Worm (Caenorhabditis elegans): Measurements from ENCODE around the gene R04A9.7.

Gene R04A9.7

ce11 chrX:382692-383091 is 12.0 kb downstream of the R04A9.7 start, which contains the start of gene ife-2 (continued):
- TF ChIP-seq Y56A3A.18 (GFP tag; IDR thresholded peaks at IDR 0.05) (no peak), madf-8 (GFP tag; conservative IDR thresholded peaks at IDR 0.05) (no peak), die-1 (tag; optimal IDR thresholded peaks at IDR 0.05) (no peak), xnd-1 (tag; optimal IDR thresholded peaks at IDR 0.05) (no peak), ets-4 (GFP tag; optimal IDR thresholded peaks at IDR 0.05) (no peak), dpl-1 (GFP tag; optimal IDR thresholded peaks at IDR 0.05) (no peak), let-607 (tag; optimal IDR thresholded peaks at IDR 0.05) (peak; percentile 53 to 74), attf-3 (GFP tag; conservative IDR thresholded peaks at IDR 0.05) (no peak), B0035.1 (tag; optimal IDR thresholded peaks at IDR 0.05) (no peak), mcd-1 (GFP tag; IDR thresholded peaks at IDR 0.05) (peak; percentile 47; the same call in 1 of the 2 replicates), repo-1 (tag; optimal IDR thresholded peaks at IDR 0.05) (no peak), cebp-2 (GFP tag; IDR thresholded peaks at IDR 0.05) (no peak), hlh-26 (GFP tag; conservative IDR thresholded peaks at IDR 0.05) (no peak), nhr-90 (tag; optimal IDR thresholded peaks at IDR 0.05) (no peak), ztf-22 (GFP tag; optimal IDR thresholded peaks at IDR 0.05) (no peak), unc-130 (GFP tag; optimal IDR thresholded peaks at IDR 0.05) (no peak), nhr-179 (tag; optimal IDR thresholded peaks at IDR 0.05) (no peak), B0336.3 (GFP tag; IDR thresholded peaks at IDR 0.05) (no peak), egl-18 (GFP tag; IDR thresholded peaks at IDR 0.05) (no peak), snpc-3.4 (tag; optimal IDR thresholded peaks at IDR 0.05) (no peak), zim-3 (tag; optimal IDR thresholded peaks at IDR 0.05) (no peak), ceh-79 (tag; optimal IDR thresholded peaks at IDR 0.05) (no peak), F10E7.11 (tag; optimal IDR thresholded peaks at IDR 0.05) (no peak), athp-1 (tag; optimal IDR thresholded peaks at IDR 0.05) (no peak), F57A8.1 (GFP tag; optimal IDR thresholded peaks at IDR 0.05) (no peak), let-526 (GFP tag; IDR thresholded peaks at IDR 0.05) (no peak), aptf-3 (GFP tag; IDR thresholded peaks at IDR 0.05) (no peak), lsl-1 (GFP tag; optimal IDR thresholded peaks at IDR 0.05) (no peak), ztf-28 (GFP tag; IDR thresholded peaks at IDR 0.05) (no peak), ceh-91 (GFP tag; IDR thresholded peaks at IDR 0.05) (no peak), ama-1 (optimal IDR thresholded peaks at IDR 0.05) (no peak), ama-1 (GFP tag; optimal IDR thresholded peaks at IDR 0.05) (no peak), lsy-27 (tag; optimal IDR thresholded peaks at IDR 0.05; ENCODE audit: borderline replicate concordance, insufficient read depth) (no peak), zfh-2 (GFP tag; conservative IDR thresholded peaks at IDR 0.05) (no peak), tlf-1 (GFP tag; optimal IDR thresholded peaks at IDR 0.05) (no peak), Y53F4B.3 (GFP tag; IDR thresholded peaks at IDR 0.05) (no peak), K12H6.12 (tag; optimal IDR thresholded peaks at IDR 0.05) (peak; percentile 14), T26A5.8 (tag; optimal IDR thresholded peaks at IDR 0.05) (no peak), ZK185.1 (tag; optimal IDR thresholded peaks at IDR 0.05; ENCODE audit: poor library complexity, severe bottlenecking) (peak; percentile 75), egrh-3 (GFP tag; IDR thresholded peaks at IDR 0.05) (no peak), sdz-38 (tag; optimal IDR thresholded peaks at IDR 0.05) (no peak), K11D2.4 (GFP tag; IDR thresholded peaks at IDR 0.05) (no peak), F33H1.4 (GFP tag; IDR thresholded peaks at IDR 0.05) (no peak), hmg-1.2 (GFP tag; IDR thresholded peaks at IDR 0.05) (0 out of 2 replicates have a peak, but pooled peaks have one; percentile 15), nhr-120 (GFP tag; IDR thresholded peaks at IDR 0.05) (no peak), ceh-100 (GFP tag; IDR thresholded peaks at IDR 0.05) (no peak), madf-3 (GFP tag; IDR thresholded peaks at IDR 0.05) (no peak), ekl-4 (GFP tag; IDR thresholded peaks at IDR 0.05) (no peak), snpc-4 (GFP tag; optimal IDR thresholded peaks at IDR 0.05) (no peak), snpc-4 (tag; optimal IDR thresholded peaks at IDR 0.05) (peak in 2 of 4 experiments; percentile 20 to 55)
